Worm (Caenorhabditis elegans): ENCODE results near the gene F59E12.1.

The F59E12.1 gene

ce11 chrII:5646942-5647341 lies 7.4 kb upstream of the F59E12.1 start, which contains the start of gene F59E12.9:
F59E12.9 (minus strand) TSS chrII:5647042.
- TF ChIP-seq ztf-7 (tag; optimal IDR thresholded peaks at IDR 0.05) (no peak), hmg-1.1 (GFP tag; IDR thresholded peaks at IDR 0.05) (no peak), nhr-111 (GFP tag; optimal IDR thresholded peaks at IDR 0.05) (no peak), T20F7.1 (GFP tag; optimal IDR thresholded peaks at IDR 0.05) (no peak)

- TF ChIP-seq lim-7 (GFP tag; IDR thresholded peaks at IDR 0.05) (no peak), ceh-32 (tag; optimal IDR thresholded peaks at IDR 0.05; ENCODE audit: poor library complexity) (no peak), unc-39 (tag; optimal IDR thresholded peaks at IDR 0.05) (no peak), aha-1 (tag) (no peak), duxl-1 (tag; optimal IDR thresholded peaks at IDR 0.05; ENCODE audit: poor library complexity) (no peak), nhr-76 (tag; optimal IDR thresholded peaks at IDR 0.05) (no peak), hlh-11 (tag; optimal IDR thresholded peaks at IDR 0.05) (no peak), F10B5.3 (tag; optimal IDR thresholded peaks at IDR 0.05) (no peak), jun-1 (tag; optimal IDR thresholded peaks at IDR 0.05) (no peak), lin-1 (GFP tag; IDR thresholded peaks at IDR 0.05) (no peak), dmd-8 (GFP tag; IDR thresholded peaks at IDR 0.05) (no peak), lin-39 (tag; optimal IDR thresholded peaks at IDR 0.05) (no peak)
These were observed 6.0 kb upstream of the F59E12.1 start, which contains the start of gene ddl-1 for ce11 chrII:5648272-5648671. ddl-1 (minus strand) TSS chrII:5648372.

ce11 chrII:5649236-5650004 lies 4.9 kb upstream of the F59E12.1 start, which contains the start of the genes sam-4, F59E12.17 and zyg-1:
sam-4 (minus strand) TSS chrII:5649286.
F59E12.17 (minus strand) TSS chrII:5649470.
zyg-1 (plus strand) TSS chrII:5649748.
- peak; percentile 8 for TF ChIP-seq hlh-11 (tag; optimal IDR thresholded peaks at IDR 0.05)
- TF ChIP-seq nhr-25 (tag; optimal IDR thresholded peaks at IDR 0.05; ENCODE audit: borderline replicate concordance, insufficient read depth): no peak
- TF ChIP-seq mes-2 (tag; optimal IDR thresholded peaks at IDR 0.05; ENCODE audit: poor library complexity, severe bottlenecking): peak; percentile 94
- no peak for TF ChIP-seq snpc-1.2 (GFP tag; IDR thresholded peaks at IDR 0.05)
- TF ChIP-seq ctbp-1 (GFP tag; IDR thresholded peaks at IDR 0.05): no peak
- no peak for TF ChIP-seq F26F4.8 (GFP tag; conservative IDR thresholded peaks at IDR 0.05)
- peak; percentile 74 for TF ChIP-seq dpl-1 (GFP tag; optimal IDR thresholded peaks at IDR 0.05)
- no peak for TF ChIP-seq ZK337.2 (GFP tag; IDR thresholded peaks at IDR 0.05)
- no peak for TF ChIP-seq Y105C5A.15 (GFP tag; IDR thresholded peaks at IDR 0.05)
- no peak for TF ChIP-seq nhr-111 (GFP tag; optimal IDR thresholded peaks at IDR 0.05)
- no peak for TF ChIP-seq aly-2 (tag; optimal IDR thresholded peaks at IDR 0.05)
- TF ChIP-seq F49E8.2 (tag; optimal IDR thresholded peaks at IDR 0.05; ENCODE audit: borderline replicate concordance): no peak
- no peak for TF ChIP-seq dmd-9 (GFP tag; IDR thresholded peaks at IDR 0.05)
- no peak for TF ChIP-seq duxl-1 (tag; optimal IDR thresholded peaks at IDR 0.05; ENCODE audit: poor library complexity)
- TF ChIP-seq pha-4 (GFP tag; IDR thresholded peaks at IDR 0.05): no peak
- peak; percentile 70 for TF ChIP-seq pha-4 (tag; optimal IDR thresholded peaks at IDR 0.05)
- peak; percentile 31 for TF ChIP-seq lin-15B (tag; optimal IDR thresholded peaks at IDR 0.05)
- TF ChIP-seq lin-13 (GFP tag; optimal IDR thresholded peaks at IDR 0.05): no peak
- TF ChIP-seq mxl-3 (GFP tag; optimal IDR thresholded peaks at IDR 0.05): no peak
- no peak for TF ChIP-seq zfp-3 (GFP tag; conservative IDR thresholded peaks at IDR 0.05)
- no peak for TF ChIP-seq jun-1 (tag; optimal IDR thresholded peaks at IDR 0.05)
- no peak for TF ChIP-seq nhr-42 (GFP tag; IDR thresholded peaks at IDR 0.05)
- no peak for TF ChIP-seq attf-4 (tag; optimal IDR thresholded peaks at IDR 0.05)
- no peak for TF ChIP-seq zag-1 (tag; optimal IDR thresholded peaks at IDR 0.05)
- TF ChIP-seq mdl-1 (tag; optimal IDR thresholded peaks at IDR 0.05): peak in 1 of 2 experiments; percentile 9
- TF ChIP-seq R02D3.7 (tag; optimal IDR thresholded peaks at IDR 0.05): no peak
- peak in 1 of 2 experiments; percentile 81 for TF ChIP-seq lsy-2 (tag; optimal IDR thresholded peaks at IDR 0.05)
- TF ChIP-seq hlh-30 (tag; optimal IDR thresholded peaks at IDR 0.05; ENCODE audit: insufficient read depth): no peak
- peak; percentile 75; the same call in 1 of the 2 replicates for TF ChIP-seq ceh-44 (GFP tag; IDR thresholded peaks at IDR 0.05)
- no peak for TF ChIP-seq D1046.2 (GFP tag; IDR thresholded peaks at IDR 0.05)
- no peak for TF ChIP-seq spr-3 (GFP tag; optimal IDR thresholded peaks at IDR 0.05)
- no peak for TF ChIP-seq Y5F2A.4 (GFP tag; optimal IDR thresholded peaks at IDR 0.05)
- peak; percentile 92 for TF ChIP-seq lin-38 (GFP tag; IDR thresholded peaks at IDR 0.05)
- peak; percentile 52 for TF ChIP-seq nhr-28 (tag; optimal IDR thresholded peaks at IDR 0.05)
